Worm (Caenorhabditis elegans): ENCODE results near the gene cdh-5.
"Not testable (repeated sequence)": the region's sequence is repeated elsewhere in the genome, so short reads cannot be mapped to it uniquely, and the experiment has no call there.

The cdh-5 gene

DNA sequence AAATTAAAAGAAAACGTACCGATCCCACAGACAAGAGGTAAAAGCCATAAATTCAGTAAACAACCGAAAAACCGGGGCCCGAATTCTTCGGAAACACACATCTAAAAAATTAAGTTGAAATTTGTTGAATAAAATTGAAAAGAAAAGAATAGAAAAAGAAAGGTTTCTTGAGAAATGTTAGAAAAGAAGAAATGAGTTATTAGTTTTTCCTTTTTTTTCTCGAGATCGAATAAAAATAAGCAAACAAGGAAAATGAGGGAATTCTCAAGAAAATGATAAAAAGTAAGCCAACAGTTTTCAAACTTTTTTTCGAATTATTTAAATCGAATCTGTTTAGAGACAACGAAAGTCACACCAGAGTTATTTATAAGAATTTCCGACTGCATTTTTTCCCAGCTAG, 36.8 kb downstream of the cdh-5 start, which contains the start of gene H23L24.4:
H23L24.4 (minus strand) TSS at position 101 of the 400 bp plus-strand sequence.
- TF ChIP-seq ceh-9 (tag; optimal IDR thresholded peaks at IDR 0.05) (no peak), nhr-25 (tag; optimal IDR thresholded peaks at IDR 0.05) (no peak), nhr-12 (tag; optimal IDR thresholded peaks at IDR 0.05) (no peak), ztf-4 (tag; optimal IDR thresholded peaks at IDR 0.05) (no peak), ZK546.5 (tag; optimal IDR thresholded peaks at IDR 0.05) (no peak), fos-1 (tag; optimal IDR thresholded peaks at IDR 0.05) (no peak), egl-5 (tag; optimal IDR thresholded peaks at IDR 0.05) (no peak), unc-62 (GFP tag; optimal IDR thresholded peaks at IDR 0.05) (no peak), nhr-237 (tag; optimal IDR thresholded peaks at IDR 0.05) (no peak), zag-1 (tag; optimal IDR thresholded peaks at IDR 0.05) (no peak), pha-4 (tag; optimal IDR thresholded peaks at IDR 0.05) (no peak), nhr-11 (tag; optimal IDR thresholded peaks at IDR 0.05) (no peak), snpc-4 (tag; optimal IDR thresholded peaks at IDR 0.05) (no peak), nhr-28 (tag; optimal IDR thresholded peaks at IDR 0.05) (no peak), nfya-1 (tag; optimal IDR thresholded peaks at IDR 0.05; ENCODE audit: insufficient read depth) (no peak), lin-39 (tag; optimal IDR thresholded peaks at IDR 0.05) (no peak), R02D3.7 (tag; optimal IDR thresholded peaks at IDR 0.05) (no peak)

DNA sequence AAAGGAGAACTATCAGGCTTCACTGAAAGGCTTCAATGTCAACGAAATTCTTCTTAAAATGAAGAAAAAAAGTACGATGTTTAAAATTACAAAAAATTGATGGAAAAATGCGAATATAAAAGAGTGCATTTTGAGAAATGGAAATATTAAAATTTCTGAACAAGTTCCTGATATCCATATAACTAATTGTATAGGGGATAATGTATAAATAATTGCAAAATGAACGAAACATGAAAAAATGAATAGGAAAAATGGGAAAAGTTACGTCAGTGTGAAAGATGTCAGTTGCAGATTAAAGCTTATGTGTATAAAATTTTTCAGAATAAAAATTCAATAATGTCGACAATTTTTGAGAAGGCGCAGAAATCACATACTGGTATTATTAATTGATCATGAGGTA, 39.3 kb downstream of the cdh-5 start:
- TF ChIP-seq ceh-28 (tag; optimal IDR thresholded peaks at IDR 0.05) = no peak
- no peak for TF ChIP-seq nhr-11 (tag; optimal IDR thresholded peaks at IDR 0.05)

DNA sequence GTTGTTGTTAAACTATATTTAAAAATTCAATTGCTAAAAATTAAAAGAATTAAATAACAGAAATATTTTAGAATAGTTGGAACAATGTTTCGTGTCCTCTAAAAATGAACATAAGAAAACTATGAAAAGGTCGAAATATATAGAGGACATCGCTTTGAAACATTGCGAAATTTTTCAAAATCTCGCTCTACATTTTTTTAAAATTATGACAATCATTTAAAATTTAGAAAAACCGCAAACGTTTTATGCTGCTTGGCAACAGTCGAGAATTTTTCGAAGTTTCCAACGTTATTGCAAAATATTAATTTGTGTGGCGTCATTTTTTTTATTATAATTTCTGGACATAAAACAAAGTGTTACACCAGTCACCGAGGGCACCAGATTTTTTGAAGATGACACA, 46.3 kb downstream of the cdh-5 start, which contains the start of the genes parg-2 and ipla-5:
parg-2 (minus strand) TSS at position 101 of the 400 bp plus-strand sequence.
ipla-5 (plus strand) TSS at position 216 of the 400 bp plus-strand sequence.
- TF ChIP-seq unc-62 (GFP tag; optimal IDR thresholded peaks at IDR 0.05); nhr-11 (tag; optimal IDR thresholded peaks at IDR 0.05); aly-2 (tag; optimal IDR thresholded peaks at IDR 0.05): not testable (repeated sequence)

- no peak for TF ChIP-seq aly-2 (tag; optimal IDR thresholded peaks at IDR 0.05)
- TF ChIP-seq fos-1 (tag; optimal IDR thresholded peaks at IDR 0.05) = no peak
- TF ChIP-seq lsy-12 (tag; optimal IDR thresholded peaks at IDR 0.05) = no peak
- no peak for TF ChIP-seq sea-2 (GFP tag; optimal IDR thresholded peaks at IDR 0.05)
- no peak for TF ChIP-seq zag-1 (tag; optimal IDR thresholded peaks at IDR 0.05)
- TF ChIP-seq lin-15B (tag; optimal IDR thresholded peaks at IDR 0.05) = no peak
- no peak for TF ChIP-seq ZK546.5 (tag; optimal IDR thresholded peaks at IDR 0.05)
- TF ChIP-seq nhr-28 (tag; optimal IDR thresholded peaks at IDR 0.05) = no peak
- TF ChIP-seq nhr-43 (tag; optimal IDR thresholded peaks at IDR 0.05; ENCODE audit: poor library complexity, severe bottlenecking) = no peak
- no peak for TF ChIP-seq lin-39 (tag; optimal IDR thresholded peaks at IDR 0.05)
- no peak for TF ChIP-seq elt-2 (tag; optimal IDR thresholded peaks at IDR 0.05)
- TF ChIP-seq nhr-237 (tag; optimal IDR thresholded peaks at IDR 0.05) = no peak
- TF ChIP-seq jun-1 (tag; optimal IDR thresholded peaks at IDR 0.05) = no peak
- TF ChIP-seq ama-1 (optimal IDR thresholded peaks at IDR 0.05) = no peak
Observed at ce11 chrIV:8718153-8718552, 49.4 kb downstream of the cdh-5 start, which contains the start of gene H23L24.1. Gene H23L24.1, plus strand, starts transcription at chrIV:8718453.

ce11 chrIV:8722801-8723200, 54.1 kb downstream of the cdh-5 start:
- TF ChIP-seq fkh-10 (GFP tag; optimal IDR thresholded peaks at IDR 0.05) (no peak), ceh-82 (tag; optimal IDR thresholded peaks at IDR 0.05) (no peak), aly-2 (tag; optimal IDR thresholded peaks at IDR 0.05) (no peak), elt-1 (tag; optimal IDR thresholded peaks at IDR 0.05) (no peak), ceh-28 (tag; optimal IDR thresholded peaks at IDR 0.05) (no peak), nhr-77 (tag; optimal IDR thresholded peaks at IDR 0.05) (no peak), pqm-1 (tag; optimal IDR thresholded peaks at IDR 0.05) (no peak), nhr-25 (tag; optimal IDR thresholded peaks at IDR 0.05) (no peak)

- no peak for TF ChIP-seq nhr-25 (tag; optimal IDR thresholded peaks at IDR 0.05)
- TF ChIP-seq lsy-12 (tag; optimal IDR thresholded peaks at IDR 0.05) = no peak
- no peak for TF ChIP-seq nfya-1 (tag; optimal IDR thresholded peaks at IDR 0.05; ENCODE audit: insufficient read depth)
- TF ChIP-seq fkh-2 (tag; optimal IDR thresholded peaks at IDR 0.05) = no peak
- TF ChIP-seq elt-1 (tag; optimal IDR thresholded peaks at IDR 0.05) = no peak
- TF ChIP-seq ztf-4 (tag; optimal IDR thresholded peaks at IDR 0.05) = no peak
- TF ChIP-seq skn-1 (tag; optimal IDR thresholded peaks at IDR 0.05) = no peak
- TF ChIP-seq lin-15B (tag; optimal IDR thresholded peaks at IDR 0.05) = no peak
- no peak for TF ChIP-seq eor-1 (tag; optimal IDR thresholded peaks at IDR 0.05)
- TF ChIP-seq ZK546.5 (tag; optimal IDR thresholded peaks at IDR 0.05) = no peak
Observed at ce11 chrIV:8723720-8724119, 55.0 kb downstream of the cdh-5 start, which contains the start of gene F21D5.9. Gene F21D5.9, plus strand, starts transcription at chrIV:8724020.
